Worm (Caenorhabditis elegans) whole organism, young adult: ENCODE results near the gene ceh-40.

Experiments
- B0019.2 ChIP-seq: fragments of 200-800 bp; sonication (Bioruptor generic); conservative IDR thresholded peaks from 2 replicates; pipeline ENCODE4 v1.3.6; 2022; ENCODE audit warnings: missing genetic modification reagents, missing genetic modification characterization, missing compliant biosample characterization
- B0035.1 ChIP-seq: sonication (generic microtip); optimal IDR thresholded peaks from 2 replicates; lab custom pipeline; 2016; ENCODE audit warnings: missing genetic modification characterization, mild to moderate bottlenecking, missing compliant biosample characterization, missing genotype, missing genetic modification reagents
- B0336.3 ChIP-seq: fragments of 200-800 bp; sonication (Bioruptor generic); IDR thresholded peaks from 2 replicates; pipeline ENCODE4 v1.3.6; 2022; ENCODE audit warnings: missing genetic modification characterization, missing compliant biosample characterization
- F10E7.11 ChIP-seq: sonication (generic microtip); optimal IDR thresholded peaks from 2 replicates; lab custom pipeline; 2017; ENCODE audit warnings: mild to moderate bottlenecking, missing genetic modification characterization, moderate library complexity, missing compliant biosample characterization
- F22D6.2 ChIP-seq: sonication (generic microtip); optimal IDR thresholded peaks from 2 replicates; lab custom pipeline; 2016; ENCODE audit warnings: mild to moderate bottlenecking, missing genetic modification characterization, missing compliant biosample characterization
- F49E8.2 ChIP-seq: sonication (generic microtip); optimal IDR thresholded peaks from 3 replicates; lab custom pipeline; 2017; ENCODE audit warnings: missing genetic modification characterization, mild to moderate bottlenecking, missing compliant biosample characterization, antibody characterized with exemption, moderate library complexity; ENCODE audit not compliant: insufficient read depth
- F52B5.7 ChIP-seq: sonication (generic microtip); optimal IDR thresholded peaks from 2 replicates; lab custom pipeline; 2016; ENCODE audit warnings: mild to moderate bottlenecking, missing genetic modification characterization, missing compliant biosample characterization
- K12H6.12 ChIP-seq: fragments of 200-800 bp; sonication (Bioruptor generic); optimal IDR thresholded peaks from 2 replicates; lab custom pipeline; 2018; ENCODE audit warnings: mild to moderate bottlenecking, missing genetic modification characterization, missing compliant biosample characterization
- T26A5.8 ChIP-seq: sonication (generic microtip); optimal IDR thresholded peaks from 2 replicates; lab custom pipeline; 2016; ENCODE audit warnings: missing genetic modification characterization, missing compliant biosample characterization
- Y56A3A.18 ChIP-seq: fragments of 200-800 bp; sonication (Bioruptor generic); IDR thresholded peaks from 2 replicates; pipeline ENCODE4 v1.3.6; 2022; ENCODE audit warnings: missing genetic modification reagents, missing genetic modification characterization, missing compliant biosample characterization
- Y67H2A.10 ChIP-seq: fragments of 200-800 bp; sonication (Bioruptor generic); conservative IDR thresholded peaks from 2 replicates; pipeline ENCODE4 v1.3.6; 2022; ENCODE audit warnings: missing genetic modification reagents, missing genetic modification characterization, missing compliant biosample characterization
- Y95B8A.8 ChIP-seq: fragments of 200-800 bp; sonication (Bioruptor generic); IDR thresholded peaks from 2 replicates; pipeline ENCODE4 v1.3.6; 2022; ENCODE audit warnings: missing genetic modification reagents, missing genetic modification characterization, missing compliant biosample characterization
- ama-1 ChIP-seq, 3 experiments: fragments of 150-350 bp in 1 of 3; sonication (generic microtip) in 2 of 3; optimal IDR thresholded peaks; 2 replicates each; lab custom pipeline; 2014 to 2018; ENCODE audit warnings: missing biosample characterization in 2 of 3, missing genetic modification characterization in 2 of 3, missing genetic modification reagents in 2 of 3
- aptf-2 ChIP-seq: fragments of 200-800 bp; sonication (Bioruptor generic); conservative IDR thresholded peaks from 2 replicates; pipeline ENCODE4 v1.3.6; 2022; ENCODE audit warnings: missing genetic modification reagents, missing genetic modification characterization, missing compliant biosample characterization
- athp-1 ChIP-seq: sonication (generic microtip); optimal IDR thresholded peaks from 2 replicates; lab custom pipeline; 2017; ENCODE audit warnings: mild to moderate bottlenecking, missing genetic modification characterization, missing compliant biosample characterization
- bed-1 ChIP-seq: fragments of 200-800 bp; sonication (Bioruptor generic); IDR thresholded peaks from 2 replicates; pipeline ENCODE4 v1.3.6; 2022; ENCODE audit warnings: missing genetic modification reagents, missing genetic modification characterization, missing compliant biosample characterization
- cebp-1 ChIP-seq, 2 experiments: fragments of 200-800 bp in 1 of 2; sonication (Bioruptor generic) in 1 of 2; sonication (generic microtip) in 1 of 2; IDR thresholded peaks in 1 of 2; optimal IDR thresholded peaks in 1 of 2; 2 replicates each; pipeline versions ENCODE4 v1.3.6 to Lab custom; 2017 to 2022; ENCODE audit warnings: missing compliant biosample characterization in 2 of 2, missing genetic modification characterization in 2 of 2, mild to moderate bottlenecking in 1 of 2, missing genetic modification reagents in 1 of 2, moderate library complexity in 1 of 2
- ceh-91 ChIP-seq: fragments of 200-800 bp; sonication (Bioruptor generic); IDR thresholded peaks from 2 replicates; pipeline ENCODE4 v1.3.6; 2022; ENCODE audit warnings: missing genetic modification reagents, missing genetic modification characterization, missing compliant biosample characterization
- die-1 ChIP-seq: sonication (generic microtip); optimal IDR thresholded peaks from 2 replicates; lab custom pipeline; 2016; ENCODE audit warnings: missing genotype, mild to moderate bottlenecking, missing genetic modification characterization, missing compliant biosample characterization
- dpff-1 ChIP-seq: sonication (generic microtip); optimal IDR thresholded peaks from 2 replicates; lab custom pipeline; 2017; ENCODE audit warnings: mild to moderate bottlenecking, missing genetic modification characterization, missing compliant biosample characterization
- dpl-1 ChIP-seq: fragments of 150-350 bp; optimal IDR thresholded peaks from 2 replicates; lab custom pipeline; 2014; ENCODE audit warnings: missing biosample characterization, missing genetic modification reagents, missing genetic modification characterization
- egl-18 ChIP-seq: fragments of 200-800 bp; sonication (Bioruptor generic); IDR thresholded peaks from 2 replicates; pipeline ENCODE4 v1.3.6; 2022; ENCODE audit warnings: missing genetic modification reagents, missing genetic modification characterization, missing compliant biosample characterization
- fkh-3 ChIP-seq: sonication (generic microtip); optimal IDR thresholded peaks from 2 replicates; lab custom pipeline; 2016; ENCODE audit warnings: mild to moderate bottlenecking, missing genetic modification characterization, missing compliant biosample characterization
- gei-17 ChIP-seq: fragments of 200-800 bp; sonication (Bioruptor generic); optimal IDR thresholded peaks from 2 replicates; lab custom pipeline; 2018; ENCODE audit warnings: mild to moderate bottlenecking, missing genetic modification characterization, missing compliant biosample characterization
- hlh-26 ChIP-seq: fragments of 200-800 bp; sonication (Bioruptor generic); conservative IDR thresholded peaks from 2 replicates; pipeline ENCODE4 v1.3.6; 2022; ENCODE audit warnings: missing genetic modification reagents, missing genetic modification characterization, missing compliant biosample characterization
- hmg-1.2 ChIP-seq: fragments of 200-800 bp; sonication (Bioruptor generic); IDR thresholded peaks from 2 replicates; pipeline ENCODE4 v1.3.6; 2022; ENCODE audit warnings: missing genetic modification reagents, missing genetic modification characterization, missing compliant biosample characterization
- hrde-1 ChIP-seq: sonication (generic microtip); optimal IDR thresholded peaks from 2 replicates; lab custom pipeline; 2016; ENCODE audit warnings: missing genetic modification characterization, mild to moderate bottlenecking, missing compliant biosample characterization, moderate library complexity, missing genotype, missing genetic modification reagents, borderline replicate concordance
- hsf-1 ChIP-seq: fragments of 200-800 bp; sonication (Bioruptor generic); IDR thresholded peaks from 2 replicates; pipeline ENCODE4 v1.3.6; 2022; ENCODE audit warnings: missing genetic modification reagents, missing genetic modification characterization, missing compliant biosample characterization
- lin-54 ChIP-seq: fragments of 200-800 bp; sonication (Bioruptor generic); optimal IDR thresholded peaks from 2 replicates; lab custom pipeline; 2018; ENCODE audit warnings: mild to moderate bottlenecking, missing genetic modification characterization, missing compliant biosample characterization
- lir-1 ChIP-seq: fragments of 200-800 bp; sonication (Bioruptor generic); conservative IDR thresholded peaks from 2 replicates; pipeline ENCODE4 v1.3.6; 2022; ENCODE audit warnings: missing genetic modification reagents, missing genetic modification characterization, missing compliant biosample characterization
- lsy-27 ChIP-seq: sonication (generic microtip); optimal IDR thresholded peaks from 2 replicates; lab custom pipeline; 2017; ENCODE audit warnings: missing genetic modification characterization, mild to moderate bottlenecking, missing compliant biosample characterization, antibody characterized with exemption, missing genotype, borderline replicate concordance; ENCODE audit not compliant: insufficient read depth
- madf-6 ChIP-seq: fragments of 200-800 bp; sonication (Bioruptor generic); IDR thresholded peaks from 2 replicates; pipeline ENCODE4 v1.3.6; 2022; ENCODE audit warnings: missing genetic modification reagents, missing genetic modification characterization, missing compliant biosample characterization
- madf-8 ChIP-seq: fragments of 200-800 bp; sonication (Bioruptor generic); conservative IDR thresholded peaks from 2 replicates; pipeline ENCODE4 v1.3.6; 2022; ENCODE audit warnings: missing genetic modification reagents, missing genetic modification characterization, missing compliant biosample characterization
- mel-28 ChIP-seq: sonication (generic microtip); optimal IDR thresholded peaks from 2 replicates; lab custom pipeline; 2016; ENCODE audit warnings: borderline replicate concordance, mild to moderate bottlenecking, missing genetic modification characterization, missing compliant biosample characterization
- nfya-1 ChIP-seq: sonication (generic microtip); optimal IDR thresholded peaks from 2 replicates; lab custom pipeline; 2017; ENCODE audit warnings: antibody characterized with exemption, missing compliant biosample characterization, missing genetic modification characterization, borderline replicate concordance; ENCODE audit not compliant: insufficient read depth
- nhr-179 ChIP-seq: sonication (generic microtip); optimal IDR thresholded peaks from 2 replicates; lab custom pipeline; 2016; ENCODE audit warnings: mild to moderate bottlenecking, missing genetic modification characterization, missing compliant biosample characterization
- nhr-27 ChIP-seq: fragments of 200-800 bp; sonication (Bioruptor generic); optimal IDR thresholded peaks from 2 replicates; lab custom pipeline; 2018; ENCODE audit warnings: mild to moderate bottlenecking, missing genetic modification characterization, moderate library complexity, missing compliant biosample characterization
- sdz-38 ChIP-seq: sonication (generic microtip); optimal IDR thresholded peaks from 2 replicates; lab custom pipeline; 2016; ENCODE audit warnings: missing genotype, missing genetic modification characterization, missing compliant biosample characterization
- sea-2 ChIP-seq: fragments of 200-800 bp; sonication (Bioruptor generic); IDR thresholded peaks from 2 replicates; pipeline ENCODE4 v1.3.6; 2022; ENCODE audit warnings: missing genetic modification characterization, missing compliant biosample characterization
- snpc-1.1 ChIP-seq: sonication (generic microtip); optimal IDR thresholded peaks from 2 replicates; lab custom pipeline; 2017; ENCODE audit warnings: missing genetic modification characterization, mild to moderate bottlenecking, missing compliant biosample characterization, antibody characterized with exemption, moderate library complexity, missing genotype, missing genetic modification reagents; ENCODE audit not compliant: insufficient read depth
- snpc-1.3 ChIP-seq: sonication (generic microtip); optimal IDR thresholded peaks from 2 replicates; lab custom pipeline; 2017; ENCODE audit warnings: missing genetic modification characterization, mild to moderate bottlenecking, missing compliant biosample characterization, antibody characterized with exemption, moderate library complexity, missing genotype, missing genetic modification reagents; ENCODE audit not compliant: insufficient read depth
- snpc-3.4 ChIP-seq: sonication (generic microtip); optimal IDR thresholded peaks from 2 replicates; lab custom pipeline; 2017; ENCODE audit warnings: missing genetic modification characterization, mild to moderate bottlenecking, missing compliant biosample characterization, antibody characterized with exemption, moderate library complexity, missing genotype, missing genetic modification reagents
- snpc-4 ChIP-seq, 5 experiments: fragments of 150-350 bp in 1 of 5; sonication (generic microtip) in 4 of 5; optimal IDR thresholded peaks; 2 replicates each; lab custom pipeline; 2014 to 2018; ENCODE audit warnings: missing genetic modification characterization in 5 of 5, missing biosample characterization in 3 of 5, antibody characterized with exemption in 2 of 5, mild to moderate bottlenecking in 2 of 5, missing compliant biosample characterization in 2 of 5, missing genotype in 2 of 5, moderate library complexity in 2 of 5, missing genetic modification reagents in 1 of 5
- ztf-28 ChIP-seq: fragments of 200-800 bp; sonication (Bioruptor generic); IDR thresholded peaks from 2 replicates; pipeline ENCODE4 v1.3.6; 2022; ENCODE audit warnings: missing genetic modification reagents, missing genetic modification characterization, missing compliant biosample characterization
- ztf-6 ChIP-seq: fragments of 200-800 bp; sonication (Bioruptor generic); IDR thresholded peaks from 2 replicates; pipeline ENCODE4 v1.3.6; 2022; ENCODE audit warnings: missing genetic modification reagents, missing genetic modification characterization, missing compliant biosample characterization

Gene ceh-40

DNA sequence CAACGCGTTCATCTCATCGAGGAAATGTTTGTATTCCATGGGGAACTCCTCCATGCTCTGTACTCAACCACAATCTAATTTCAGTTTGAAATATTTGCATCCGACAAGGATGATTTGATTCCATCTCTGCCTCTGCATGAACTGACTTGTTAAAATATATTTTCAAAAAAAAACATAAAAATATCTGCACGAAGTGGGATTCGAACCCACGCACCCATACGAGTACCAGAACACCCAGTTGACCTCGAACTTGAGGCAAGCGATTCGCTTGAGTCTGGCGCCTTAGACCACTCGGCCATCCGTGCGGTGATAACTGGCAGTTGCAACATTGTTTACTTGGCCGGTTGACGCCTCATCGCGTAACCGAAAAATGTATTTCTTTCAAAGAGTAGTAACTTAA is 27.2 kb upstream of the ceh-40 start (continued):
- no peak for TF ChIP-seq B0336.3 (GFP tag; lab: Robert Waterston, UW)
- TF ChIP-seq Y56A3A.18, result peak; percentile 76
- TF ChIP-seq fkh-3 (tag; lab: Kevin White, UChicago), result peak; percentile 60
- TF ChIP-seq egl-18, result no peak
- peak; percentile 64 for TF ChIP-seq nhr-179 (tag; lab: Kevin White, UChicago)
- TF ChIP-seq lsy-27 (tag; lab: Kevin White, UChicago), result no peak
- peak; percentile 61 for TF ChIP-seq hrde-1 (tag; lab: Kevin White, UChicago)
- TF ChIP-seq snpc-1.1 (tag; lab: Kevin White, UChicago), result no peak
- no peak for TF ChIP-seq T26A5.8 (tag; lab: Kevin White, UChicago)
- no peak for TF ChIP-seq lin-54 (GFP tag; lab: Kevin White, UChicago)
- peak; percentile 39; the same call in 1 of the 2 replicates for TF ChIP-seq hsf-1 (GFP tag; lab: Robert Waterston, UW)
- TF ChIP-seq madf-8 (GFP tag; lab: Robert Waterston, UW), result no peak
- no peak for TF ChIP-seq mel-28 (tag; lab: Kevin White, UChicago)
- TF ChIP-seq snpc-4 (GFP tag; optimal IDR thresholded peaks at IDR 0.05; lab: Kevin White, UChicago), result peak; percentile 67
- TF ChIP-seq snpc-4 (tag; optimal IDR thresholded peaks at IDR 0.05; lab: Kevin White, UChicago), result peak in 2 of 4 experiments; percentile 46 to 79
- no peak for TF ChIP-seq Y67H2A.10 (GFP tag; lab: Robert Waterston, UW)
- no peak for TF ChIP-seq dpl-1 (GFP tag; lab: Kevin White, UChicago)
- TF ChIP-seq cebp-1 (GFP tag; IDR thresholded peaks at IDR 0.05; lab: Robert Waterston, UW), result no peak
- TF ChIP-seq cebp-1 (tag; optimal IDR thresholded peaks at IDR 0.05; lab: Kevin White, UChicago), result no peak
- peak; percentile 69 for TF ChIP-seq hmg-1.2 (GFP tag; lab: Robert Waterston, UW)
- no peak for TF ChIP-seq K12H6.12 (tag; lab: Kevin White, UChicago)
- no peak for TF ChIP-seq dpff-1 (tag; lab: Kevin White, UChicago)
- no peak for TF ChIP-seq bed-1 (GFP tag; lab: Robert Waterston, UW)
- TF ChIP-seq B0035.1 (tag; lab: Kevin White, UChicago), result peak; percentile 18
- TF ChIP-seq F49E8.2, result no peak
- TF ChIP-seq snpc-3.4 (tag; lab: Kevin White, UChicago), result peak; percentile 56
- TF ChIP-seq sea-2, result no peak
- TF ChIP-seq die-1 (tag; lab: Kevin White, UChicago), result peak; percentile 87
- TF ChIP-seq hlh-26 (GFP tag; lab: Robert Waterston, UW), result no peak
- no peak for TF ChIP-seq nhr-27
- TF ChIP-seq snpc-1.3 (tag; lab: Kevin White, UChicago), result peak; percentile 81
- no peak for TF ChIP-seq F22D6.2 (tag; lab: Kevin White, UChicago)
- no peak for TF ChIP-seq ztf-6 (GFP tag; lab: Robert Waterston, UW)
- peak; percentile 26 for TF ChIP-seq sdz-38 (tag; lab: Kevin White, UChicago)
- no peak for TF ChIP-seq ceh-91 (GFP tag; lab: Robert Waterston, UW)
- TF ChIP-seq nfya-1 (tag; lab: Kevin White, UChicago), result no peak
- TF ChIP-seq Y95B8A.8, result 0 out of 2 replicates have a peak, but pooled peaks have one; percentile 51
- TF ChIP-seq gei-17 (GFP tag; lab: Kevin White, UChicago), result no peak
- TF ChIP-seq F10E7.11 (tag; lab: Kevin White, UChicago), result no peak
- TF ChIP-seq athp-1, result peak; percentile 54
- 0 out of 2 replicates have a peak, but pooled peaks have one; percentile 49 for TF ChIP-seq madf-6 (GFP tag; lab: Robert Waterston, UW)
- peak; percentile 58 for TF ChIP-seq F52B5.7 (tag; lab: Kevin White, UChicago)
- no peak for TF ChIP-seq ama-1 (optimal IDR thresholded peaks at IDR 0.05; lab: Kevin White, UChicago)
- TF ChIP-seq ama-1 (GFP tag; optimal IDR thresholded peaks at IDR 0.05; lab: Kevin White, UChicago), result peak in 1 of 2 experiments; percentile 42
- TF ChIP-seq ztf-28 (GFP tag; lab: Robert Waterston, UW), result no peak
- 0 out of 2 replicates have a peak, but pooled peaks have one; percentile 7 for TF ChIP-seq B0019.2 (GFP tag; lab: Robert Waterston, UW)
- TF ChIP-seq aptf-2 (GFP tag; lab: Robert Waterston, UW), result no peak
- TF ChIP-seq lir-1 (GFP tag; lab: Robert Waterston, UW), result no peak
